Fruit fly (Drosophila melanogaster): ENCODE measurements around the gene cni.

dm6 chr2L:16273439-16273838, 37.1 kb downstream of the cni start:
- no peak for TF ChIP-seq psq (optimal IDR thresholded peaks at IDR 0.05)
- no peak for TF ChIP-seq h (optimal IDR thresholded peaks at IDR 0.05)
- no peak for TF ChIP-seq Sin3A (optimal IDR thresholded peaks at IDR 0.05)
- TF ChIP-seq insv (optimal IDR thresholded peaks at IDR 0.05): no peak

All from Kc167 (cell line).